Worm (Caenorhabditis elegans): ENCODE data around the gene puf-6.

puf-6 gene

ce11 chrII:12996249-12996648 lies 47.0 kb downstream of the puf-6 start, which contains the start of gene hphd-1:
Gene hphd-1 (minus strand): TSS chrII:12996571.
- TF ChIP-seq nhr-48 (tag; optimal IDR thresholded peaks at IDR 0.05) (peak; percentile 37), mxl-3 (GFP tag; optimal IDR thresholded peaks at IDR 0.05) (peak; percentile 82), hif-1 (tag; optimal IDR thresholded peaks at IDR 0.05) (peak in 1 of 2 experiments; percentile 68), nhr-77 (tag; optimal IDR thresholded peaks at IDR 0.05) (peak; percentile 59), ZK337.2 (GFP tag; IDR thresholded peaks at IDR 0.05) (no peak), tra-1 (GFP tag; IDR thresholded peaks at IDR 0.05) (peak; percentile 35; the same call in 1 of the 2 replicates), dmd-6 (GFP tag; IDR thresholded peaks at IDR 0.05) (peak; percentile 80), daf-16 (GFP tag; optimal IDR thresholded peaks at IDR 0.05) (peak in 1 of 2 experiments; percentile 32), daf-16 (tag; optimal IDR thresholded peaks at IDR 0.05) (peak; percentile 97), T26A8.4 (GFP tag; IDR thresholded peaks at IDR 0.05) (peak; percentile 13; the same call in 1 of the 2 replicates), dve-1 (tag; optimal IDR thresholded peaks at IDR 0.05; ENCODE audit: insufficient read depth) (peak; percentile 94), lsy-2 (tag; optimal IDR thresholded peaks at IDR 0.05) (peak in 1 of 2 experiments; percentile 71), dpl-1 (GFP tag; optimal IDR thresholded peaks at IDR 0.05) (peak; percentile 35), nhr-102 (tag; optimal IDR thresholded peaks at IDR 0.05) (peak; percentile 48), nhr-28 (tag; optimal IDR thresholded peaks at IDR 0.05) (peak; percentile 83), aha-1 (tag) (peak; percentile 28), php-3 (GFP tag; IDR thresholded peaks at IDR 0.05) (peak; percentile 89), zag-1 (tag; optimal IDR thresholded peaks at IDR 0.05) (no peak), fkh-10 (GFP tag; optimal IDR thresholded peaks at IDR 0.05) (no peak), nhr-10 (tag; optimal IDR thresholded peaks at IDR 0.05) (peak; percentile 83), hlh-30 (tag; optimal IDR thresholded peaks at IDR 0.05; ENCODE audit: insufficient read depth) (peak; percentile 93), mdl-1 (tag; optimal IDR thresholded peaks at IDR 0.05) (peak; percentile 35 to 95), duxl-1 (tag; optimal IDR thresholded peaks at IDR 0.05; ENCODE audit: poor library complexity) (peak; percentile 61), hmg-1.1 (GFP tag; IDR thresholded peaks at IDR 0.05) (no peak), egl-43 (GFP tag; IDR thresholded peaks at IDR 0.05) (no peak), mep-1 (tag; optimal IDR thresholded peaks at IDR 0.05) (peak; percentile 70), lin-1 (GFP tag; IDR thresholded peaks at IDR 0.05) (peak; percentile 46; the same call in 1 of the 2 replicates), hlh-11 (tag; optimal IDR thresholded peaks at IDR 0.05) (peak; percentile 78), mes-2 (tag; optimal IDR thresholded peaks at IDR 0.05; ENCODE audit: poor library complexity, severe bottlenecking) (peak; percentile 62), lin-39 (tag; optimal IDR thresholded peaks at IDR 0.05) (no peak), pha-4 (GFP tag; IDR thresholded peaks at IDR 0.05) (no peak), pha-4 (tag; optimal IDR thresholded peaks at IDR 0.05) (peak; percentile 56)

ce11 chrII:12995322-12995721 lies 47.9 kb downstream of the puf-6 start:
- TF ChIP-seq zip-11 (GFP tag; IDR thresholded peaks at IDR 0.05) (no peak), ceh-32 (tag; optimal IDR thresholded peaks at IDR 0.05; ENCODE audit: poor library complexity) (no peak), D1046.2 (GFP tag; IDR thresholded peaks at IDR 0.05) (0 out of 2 replicates have a peak, but pooled peaks have one; percentile 9), aha-1 (tag) (peak; percentile 89), R02D3.7 (tag; optimal IDR thresholded peaks at IDR 0.05) (no peak), mxl-2 (GFP tag; conservative IDR thresholded peaks at IDR 0.05) (0 out of 2 replicates have a peak, but pooled peaks have one; percentile 30)

- TF ChIP-seq php-3 (GFP tag; IDR thresholded peaks at IDR 0.05) = 0 out of 2 replicates have a peak, but pooled peaks have one; percentile 47
- TF ChIP-seq F10B5.3 (tag; optimal IDR thresholded peaks at IDR 0.05) = no peak
- TF ChIP-seq snpc-4 (tag; optimal IDR thresholded peaks at IDR 0.05) = no peak
- peak; percentile 88 for TF ChIP-seq zfp-3 (GFP tag; conservative IDR thresholded peaks at IDR 0.05)
- TF ChIP-seq dmd-8 (GFP tag; IDR thresholded peaks at IDR 0.05) = no peak
- no peak for TF ChIP-seq ZK337.2 (GFP tag; IDR thresholded peaks at IDR 0.05)
- TF ChIP-seq hlh-30 (tag; optimal IDR thresholded peaks at IDR 0.05; ENCODE audit: insufficient read depth) = no peak
- no peak for TF ChIP-seq tra-1 (GFP tag; IDR thresholded peaks at IDR 0.05)
- peak; percentile 71 for TF ChIP-seq lin-38 (GFP tag; IDR thresholded peaks at IDR 0.05)
- no peak for TF ChIP-seq skn-1 (tag; optimal IDR thresholded peaks at IDR 0.05)
- TF ChIP-seq mdl-1 (tag; optimal IDR thresholded peaks at IDR 0.05) = no peak
- no peak for TF ChIP-seq dmd-9 (GFP tag; IDR thresholded peaks at IDR 0.05)
- TF ChIP-seq tag-97 (GFP tag; IDR thresholded peaks at IDR 0.05) = no peak
- TF ChIP-seq nhr-41 (GFP tag; IDR thresholded peaks at IDR 0.05) = no peak
- no peak for TF ChIP-seq F44E2.7 (GFP tag; IDR thresholded peaks at IDR 0.05)
- TF ChIP-seq lin-39 (tag; optimal IDR thresholded peaks at IDR 0.05) = no peak
Observed at ce11 chrII:12994009-12994788, 49.0 kb downstream of the puf-6 start.

Data from whole organism, L4 larva.